Fruit fly (Drosophila melanogaster): ENCODE measurements around the gene Cds.

Gene Cds

dm6 chr3L:8081822-8082221 lies 45.7 kb upstream of the Cds start (continued):
- TF ChIP-seq klu (GFP tag; IDR thresholded peaks at IDR 0.05) (no peak), ssp (GFP tag; IDR thresholded peaks at IDR 0.05) (no peak), Nf-YA (GFP tag; IDR thresholded peaks at IDR 0.05) (no peak; the same call in 1 of the 2 replicates), cad (GFP tag; optimal IDR thresholded peaks at IDR 0.05) (no peak), CG11696 (GFP tag; IDR thresholded peaks at IDR 0.05) (peak; percentile 15; the same call in 1 of the 2 replicates), CG2129 (GFP tag; IDR thresholded peaks at IDR 0.05; ENCODE audit: partially characterized antibody) (no peak), toy (GFP tag; IDR thresholded peaks at IDR 0.05) (no peak), Opbp (GFP tag; IDR thresholded peaks at IDR 0.05; ENCODE audit: partially characterized antibody) (no peak), CG16779 (GFP tag; IDR thresholded peaks at IDR 0.05) (no peak), CG33557 (GFP tag; optimal IDR thresholded peaks at IDR 0.05) (no peak), CG18599 (GFP tag; optimal IDR thresholded peaks at IDR 0.05) (peak; percentile 75), CG8089 (GFP tag; optimal IDR thresholded peaks at IDR 0.05) (no peak), ara (GFP tag; IDR thresholded peaks at IDR 0.05) (no peak), kay (GFP tag; optimal IDR thresholded peaks at IDR 0.05) (no peak), CG13287 (GFP tag; IDR thresholded peaks at IDR 0.05; ENCODE audit: partially characterized antibody) (peak; percentile 72), CG6689 (GFP tag; IDR thresholded peaks at IDR 0.05) (peak; percentile 31; the same call in 1 of the 2 replicates), CG2202 (tag; optimal IDR thresholded peaks at IDR 0.05) (no peak), Blimp-1 (GFP tag; optimal IDR thresholded peaks at IDR 0.05) (no peak), CG2712 (tag; optimal IDR thresholded peaks at IDR 0.05) (no peak), Elba2 (GFP tag; optimal IDR thresholded peaks at IDR 0.05) (no peak), insv (GFP tag; optimal IDR thresholded peaks at IDR 0.05) (no peak), gro (GFP tag; optimal IDR thresholded peaks at IDR 0.05) (peak; percentile 66), yki (optimal IDR thresholded peaks at IDR 0.05) (no peak), CG1792 (GFP tag; optimal IDR thresholded peaks at IDR 0.05) (peak; percentile 1), Dll (GFP tag; IDR thresholded peaks at IDR 0.05; ENCODE audit: partially characterized antibody) (peak; percentile 48; the same call in 1 of the 4 replicates), mld (GFP tag; IDR thresholded peaks at IDR 0.05; ENCODE audit: partially characterized antibody) (no peak), CG15073 (GFP tag; optimal IDR thresholded peaks at IDR 0.05) (no peak), YL-1 (GFP tag; optimal IDR thresholded peaks at IDR 0.05) (peak; percentile 51), Lhr (GFP tag; optimal IDR thresholded peaks at IDR 0.05) (peak; percentile 10), trem (tag; optimal IDR thresholded peaks at IDR 0.05) (no peak), CG33213 (GFP tag; optimal IDR thresholded peaks at IDR 0.05) (no peak), Hr51 (GFP tag; optimal IDR thresholded peaks at IDR 0.05) (peak in 1 of 2 experiments; percentile 49), Hr3 (GFP tag; optimal IDR thresholded peaks at IDR 0.05) (no peak), otp (GFP tag; IDR thresholded peaks at IDR 0.05) (no peak; the same call in 2 of the 3 replicates), da (GFP tag; optimal IDR thresholded peaks at IDR 0.05) (no peak), onecut (GFP tag; IDR thresholded peaks at IDR 0.05) (peak; percentile 82), lola (GFP tag; optimal IDR thresholded peaks at IDR 0.05) (no peak), Neu2 (GFP tag; optimal IDR thresholded peaks at IDR 0.05; ENCODE audit: borderline replicate concordance) (no peak), CG11723 (GFP tag; optimal IDR thresholded peaks at IDR 0.05) (peak; percentile 19), gsb-n (tag; optimal IDR thresholded peaks at IDR 0.05) (no peak), HmgD (GFP tag; optimal IDR thresholded peaks at IDR 0.05) (no peak), CG14050 (GFP tag; IDR thresholded peaks at IDR 0.05) (no peak; the same call in 2 of the 3 replicates), CG17361 (GFP tag; IDR thresholded peaks at IDR 0.05) (no peak), CG14441 (GFP tag; IDR thresholded peaks at IDR 0.05) (no peak), fru (optimal IDR thresholded peaks at IDR 0.05) (no peak), CG12219 (GFP tag; optimal IDR thresholded peaks at IDR 0.05) (peak; percentile 41), CG8924 (tag; optimal IDR thresholded peaks at IDR 0.05) (peak; percentile 6), Dip3 (GFP tag; optimal IDR thresholded peaks at IDR 0.05) (no peak), Mes4 (GFP tag; optimal IDR thresholded peaks at IDR 0.05) (no peak), CG11456 (GFP tag; IDR thresholded peaks at IDR 0.05) (no peak), Dek (tag; optimal IDR thresholded peaks at IDR 0.05) (peak; percentile 17), Atf-2 (GFP tag; optimal IDR thresholded peaks at IDR 0.05) (no peak)
